Fruit fly (Drosophila melanogaster) whole organism, embryonic: Measurements from ENCODE around the gene SMC6.

Source experiments
- Ada2b ChIP-seq: fragments of 200-800 bp; sonication (Bioruptor generic); IDR thresholded peaks from 2 replicates; pipeline ENCODE4 v1.3.6; 2022; ENCODE audit warnings: missing biosample characterization, missing genetic modification characterization
- Bteb2 ChIP-seq: fragments of 200-800 bp; sonication (Bioruptor generic); optimal IDR thresholded peaks from 2 replicates; lab custom pipeline; 2016; ENCODE audit warnings: missing biosample characterization, missing genetic modification characterization
- CG10654 ChIP-seq: fragments of 200-800 bp; sonication (Bioruptor generic); optimal IDR thresholded peaks from 2 replicates; lab custom pipeline; 2016; ENCODE audit warnings: missing biosample characterization, missing genetic modification characterization
- CG11696 ChIP-seq: fragments of 200-800 bp; sonication (Bioruptor generic); IDR thresholded peaks from 2 replicates; pipeline ENCODE4 v1.3.6; 2022; ENCODE audit warnings: missing biosample characterization, missing genetic modification characterization
- CG11723 ChIP-seq: fragments of 200-800 bp; sonication (Bioruptor generic); optimal IDR thresholded peaks from 2 replicates; lab custom pipeline; 2017; ENCODE audit warnings: missing biosample characterization, mild to moderate bottlenecking, missing genetic modification characterization
- CG12744 ChIP-seq: fragments of 200-800 bp; sonication (Bioruptor generic); optimal IDR thresholded peaks from 2 replicates; lab custom pipeline; 2016; ENCODE audit warnings: missing biosample characterization, missing genetic modification characterization
- CG13424 ChIP-seq: fragments of 200-800 bp; sonication (Bioruptor generic); optimal IDR thresholded peaks from 2 replicates; lab custom pipeline; 2019; ENCODE audit warnings: missing biosample characterization, mild to moderate bottlenecking, missing genetic modification characterization, moderate library complexity
- CG18476 ChIP-seq: fragments of 200-800 bp; sonication (Bioruptor generic); optimal IDR thresholded peaks from 2 replicates; lab custom pipeline; 2016; ENCODE audit warnings: missing biosample characterization, mild to moderate bottlenecking, missing genetic modification characterization
- CG18599 ChIP-seq: fragments of 200-800 bp; sonication (Bioruptor generic); optimal IDR thresholded peaks from 3 replicates; lab custom pipeline; 2017; ENCODE audit warnings: missing biosample characterization, missing genetic modification characterization, mild to moderate bottlenecking, moderate library complexity, missing genetic modification reagents
- CG2678 ChIP-seq: fragments of 200-800 bp; sonication (Bioruptor generic); optimal IDR thresholded peaks from 3 replicates; lab custom pipeline; 2019; ENCODE audit warnings: missing biosample characterization, mild to moderate bottlenecking, missing genetic modification characterization, moderate library complexity
- CG31224 ChIP-seq: fragments of 200-800 bp; sonication (Bioruptor generic); IDR thresholded peaks from 2 replicates; pipeline ENCODE4 v1.3.6; 2022; ENCODE audit warnings: missing biosample characterization, missing genetic modification characterization
- CG33213 ChIP-seq: fragments of 200-800 bp; sonication (Bioruptor generic); optimal IDR thresholded peaks from 3 replicates; lab custom pipeline; 2016; ENCODE audit warnings: missing biosample characterization, missing genetic modification characterization
- CG3407 ChIP-seq: fragments of 200-800 bp; sonication (Bioruptor generic); optimal IDR thresholded peaks from 2 replicates; lab custom pipeline; 2018; ENCODE audit warnings: missing biosample characterization, mild to moderate bottlenecking, missing genetic modification characterization
- CG4404 ChIP-seq: fragments of 200-800 bp; sonication (Bioruptor generic); IDR thresholded peaks from 2 replicates; pipeline ENCODE4 v1.3.6; 2022; ENCODE audit warnings: missing biosample characterization, missing genetic modification characterization
- CG4617 ChIP-seq: fragments of 200-800 bp; sonication (Bioruptor generic); optimal IDR thresholded peaks from 3 replicates; lab custom pipeline; 2016; ENCODE audit warnings: missing biosample characterization, missing genetic modification characterization, borderline replicate concordance
- CG5953 ChIP-seq: fragments of 200-800 bp; sonication (Bioruptor generic); IDR thresholded peaks from 2 replicates; pipeline ENCODE4 v1.3.6; 2022; ENCODE audit warnings: missing biosample characterization, missing genetic modification characterization
- CG9437 ChIP-seq: fragments of 200-800 bp; sonication (Bioruptor generic); optimal IDR thresholded peaks from 2 replicates; lab custom pipeline; 2018; ENCODE audit warnings: missing biosample characterization, mild to moderate bottlenecking, missing genetic modification characterization
- CG9727 ChIP-seq: fragments of 200-800 bp; sonication (Bioruptor generic); optimal IDR thresholded peaks from 3 replicates; lab custom pipeline; 2017; ENCODE audit warnings: missing biosample characterization, mild to moderate bottlenecking, missing genetic modification characterization
- Dbx ChIP-seq: fragments of 200-800 bp; sonication (Bioruptor generic); IDR thresholded peaks from 3 replicates; pipeline ENCODE4 v1.3.6; 2022; ENCODE audit warnings: missing biosample characterization, missing genetic modification characterization
- Dip3 ChIP-seq: fragments of 200-800 bp; sonication (Bioruptor generic); optimal IDR thresholded peaks from 3 replicates; lab custom pipeline; 2016; ENCODE audit warnings: missing biosample characterization, missing genetic modification characterization
- Gug ChIP-seq: fragments of 200-800 bp; sonication (Bioruptor generic); IDR thresholded peaks from 4 replicates; pipeline ENCODE4 v1.3.6; 2022; ENCODE audit warnings: missing biosample characterization, missing genetic modification characterization
- HLH4C ChIP-seq: fragments of 200-800 bp; sonication (Bioruptor generic); IDR thresholded peaks from 3 replicates; pipeline ENCODE4 v1.3.6; 2022; ENCODE audit warnings: missing biosample characterization, missing genetic modification characterization; ENCODE audit not compliant: partially characterized antibody
- Med ChIP-seq: fragments of 200-800 bp; sonication (Bioruptor generic); peaks from one replicate; lab custom pipeline; 2016; ENCODE audit warnings: missing biosample characterization, missing genetic modification characterization, mild to moderate bottlenecking, inconsistent platforms, moderate library complexity
- Opbp ChIP-seq: fragments of 200-800 bp; sonication (Bioruptor generic); IDR thresholded peaks from 3 replicates; pipeline ENCODE4 v1.3.6; 2022; ENCODE audit warnings: missing biosample characterization, missing genetic modification characterization; ENCODE audit not compliant: partially characterized antibody
- Sry-δ ChIP-seq: fragments of 200-800 bp; sonication (Bioruptor generic); optimal IDR thresholded peaks from 2 replicates; lab custom pipeline; 2016; ENCODE audit warnings: missing biosample characterization, missing genetic modification characterization
- Xrp1 ChIP-seq: fragments of 200-800 bp; sonication (Bioruptor generic); IDR thresholded peaks from 2 replicates; pipeline ENCODE4 v1.3.6; 2022; ENCODE audit warnings: missing biosample characterization, missing genetic modification characterization
- al ChIP-seq: fragments of 200-800 bp; sonication (Bioruptor generic); IDR thresholded peaks from 2 replicates; pipeline ENCODE4 v1.3.6; 2022; ENCODE audit warnings: missing biosample characterization, missing genetic modification characterization
- ase ChIP-seq: fragments of 200-800 bp; sonication (Bioruptor generic); IDR thresholded peaks from 3 replicates; pipeline ENCODE4 v1.3.6; 2022; ENCODE audit warnings: missing biosample characterization, missing genetic modification characterization
- az2 ChIP-seq: fragments of 200-800 bp; sonication (Bioruptor generic); optimal IDR thresholded peaks from 3 replicates; lab custom pipeline; 2016; ENCODE audit warnings: missing biosample characterization, missing genetic modification characterization
- bigmax ChIP-seq: fragments of 200-800 bp; sonication (Bioruptor generic); optimal IDR thresholded peaks from 2 replicates; lab custom pipeline; 2018; ENCODE audit warnings: missing biosample characterization, mild to moderate bottlenecking, missing genetic modification characterization
- cas ChIP-seq: fragments of 200-800 bp; sonication (Bioruptor generic); IDR thresholded peaks from 2 replicates; pipeline ENCODE4 v1.3.6; 2022; ENCODE audit warnings: missing biosample characterization, missing genetic modification characterization
- chm ChIP-seq: fragments of 200-800 bp; sonication (Bioruptor generic); IDR thresholded peaks from 2 replicates; pipeline ENCODE4 v1.3.6; 2022; ENCODE audit warnings: missing biosample characterization, missing genetic modification characterization
- croc ChIP-seq: fragments of 200-800 bp; sonication (Bioruptor generic); conservative IDR thresholded peaks from 3 replicates; pipeline ENCODE4 v1.3.6; 2022; ENCODE audit warnings: missing biosample characterization, missing genetic modification characterization
- exex ChIP-seq: fragments of 200-800 bp; sonication (Bioruptor generic); optimal IDR thresholded peaks from 4 replicates; lab custom pipeline; 2018; ENCODE audit warnings: missing biosample characterization, mild to moderate bottlenecking, missing genetic modification characterization, moderate library complexity
- gcm ChIP-seq: fragments of 200-800 bp; sonication (Bioruptor generic); optimal IDR thresholded peaks from 2 replicates; lab custom pipeline; 2019; ENCODE audit warnings: missing biosample characterization, mild to moderate bottlenecking, missing genetic modification characterization, moderate library complexity
- gro ChIP-seq: fragments of 200-800 bp; sonication (Bioruptor generic); optimal IDR thresholded peaks from 2 replicates; lab custom pipeline; 2016; ENCODE audit warnings: missing biosample characterization, missing genetic modification characterization
- h ChIP-seq: fragments of >200 bp; optimal IDR thresholded peaks from 2 replicates; lab custom pipeline; 2017
- hbn ChIP-seq: fragments of 200-800 bp; sonication (Bioruptor generic); IDR thresholded peaks from 2 replicates; pipeline ENCODE4 v1.3.6; 2022; ENCODE audit warnings: missing biosample characterization, missing genetic modification characterization; ENCODE audit not compliant: partially characterized antibody
- ind ChIP-seq: fragments of 200-800 bp; sonication (Bioruptor generic); optimal IDR thresholded peaks from 3 replicates; lab custom pipeline; 2016; ENCODE audit warnings: missing biosample characterization, missing genetic modification characterization
- nom ChIP-seq: fragments of 200-800 bp; sonication (Bioruptor generic); optimal IDR thresholded peaks from 2 replicates; lab custom pipeline; 2017; ENCODE audit warnings: missing biosample characterization, missing genetic modification characterization, mild to moderate bottlenecking, moderate library complexity, missing genetic modification reagents
- org-1 ChIP-seq: fragments of 200-800 bp; sonication (Bioruptor generic); optimal IDR thresholded peaks from 2 replicates; lab custom pipeline; 2017; ENCODE audit warnings: missing biosample characterization, missing genetic modification characterization
- pfk ChIP-seq: fragments of 200-800 bp; sonication (Bioruptor generic); optimal IDR thresholded peaks from 2 replicates; lab custom pipeline; 2018; ENCODE audit warnings: missing biosample characterization, mild to moderate bottlenecking, missing genetic modification characterization, moderate library complexity
- slp2 ChIP-seq: fragments of 200-800 bp; sonication (Bioruptor generic); optimal IDR thresholded peaks from 2 replicates; lab custom pipeline; 2016; ENCODE audit warnings: missing biosample characterization, missing genetic modification characterization
- sqz ChIP-seq: fragments of 200-800 bp; sonication (Bioruptor generic); optimal IDR thresholded peaks from 3 replicates; lab custom pipeline; 2018; ENCODE audit warnings: missing biosample characterization, mild to moderate bottlenecking, missing genetic modification characterization
- stwl ChIP-seq: fragments of 200-800 bp; sonication (Bioruptor generic); optimal IDR thresholded peaks from 3 replicates; lab custom pipeline; 2018; ENCODE audit warnings: missing biosample characterization, mild to moderate bottlenecking, missing genetic modification characterization, moderate library complexity
- tna ChIP-seq: fragments of 200-800 bp; sonication (Bioruptor generic); IDR thresholded peaks from 2 replicates; pipeline ENCODE4 v1.3.6; 2022; ENCODE audit warnings: missing biosample characterization, missing genetic modification characterization; ENCODE audit not compliant: partially characterized antibody
- unc-4 ChIP-seq: fragments of 200-800 bp; sonication (Bioruptor generic); IDR thresholded peaks from 2 replicates; pipeline ENCODE4 v1.3.6; 2022; ENCODE audit warnings: missing biosample characterization, missing genetic modification characterization; ENCODE audit not compliant: partially characterized antibody
- usp ChIP-seq: fragments of >200 bp; optimal IDR thresholded peaks from 2 replicates; lab custom pipeline; 2017; ENCODE audit warnings: missing biosample characterization, missing genetic modification characterization
- wek ChIP-seq: fragments of 200-800 bp; sonication (Bioruptor generic); optimal IDR thresholded peaks from 3 replicates; lab custom pipeline; 2018; ENCODE audit warnings: missing biosample characterization, mild to moderate bottlenecking, missing genetic modification characterization, moderate library complexity

SMC6 gene

dm6 chr3R:24230423-24231205 lies 37.4 kb upstream of the SMC6 start, which contains the start of gene mask (continued):
- TF ChIP-seq HLH4C (GFP tag; lab: Robert Waterston, UW) (no peak), unc-4 (GFP tag; lab: Robert Waterston, UW) (no peak; the same call in 1 of the 2 replicates), nom (GFP tag; lab: Kevin White, UChicago) (peak; percentile 62), croc (GFP tag; lab: Robert Waterston, UW) (0 out of 3 replicates have a peak, but pooled peaks have one; percentile 26), cas (GFP tag; lab: Robert Waterston, UW) (no peak; the same call in 1 of the 2 replicates), wek (GFP tag; lab: Kevin White, UChicago) (peak; percentile 70), pfk (GFP tag; lab: Kevin White, UChicago) (peak; percentile 70), bigmax (GFP tag; lab: Kevin White, UChicago) (peak; percentile 12), az2 (GFP tag; lab: Kevin White, UChicago) (peak; percentile 46), CG10654 (GFP tag; lab: Kevin White, UChicago) (peak; percentile 75), sqz (GFP tag; lab: Kevin White, UChicago) (peak; percentile 78), hbn (GFP tag; lab: Robert Waterston, UW) (no peak), exex (tag; lab: Kevin White, UChicago) (peak; percentile 35), CG2678 (peak; percentile 59), Med (GFP tag; lab: Kevin White, UChicago) (peak; percentile 98), CG9437 (peak; percentile 74), al (peak; percentile 70), CG12744 (GFP tag; lab: Kevin White, UChicago) (peak; percentile 72), gro (peak; percentile 76), CG11723 (peak; percentile 70), Dbx (GFP tag; lab: Robert Waterston, UW) (peak; percentile 81), org-1 (GFP tag; lab: Kevin White, UChicago) (peak; percentile 59), h (no peak), CG33213 (GFP tag; lab: Kevin White, UChicago) (peak; percentile 84), CG18599 (peak; percentile 83), chm (GFP tag; lab: Robert Waterston, UW) (peak; percentile 92), usp (GFP tag; lab: Kevin White, UChicago) (no peak), CG31224 (peak; percentile 67), CG18476 (GFP tag; lab: Kevin White, UChicago) (no peak), ase (peak; percentile 61; the same call in 2 of the 3 replicates), Dip3 (GFP tag; lab: Kevin White, UChicago) (peak; percentile 80), Opbp (GFP tag; lab: Robert Waterston, UW) (peak; percentile 60; the same call in 2 of the 3 replicates), Sry-δ (peak; percentile 90), CG3407 (GFP tag; lab: Kevin White, UChicago) (peak; percentile 49), ind (GFP tag; lab: Kevin White, UChicago) (peak; percentile 65), Xrp1 (no peak), Gug (GFP tag; lab: Robert Waterston, UW) (peak; percentile 62; the same call in 3 of the 4 replicates), CG4404 (GFP tag; lab: Robert Waterston, UW) (no peak), CG9727 (GFP tag; lab: Kevin White, UChicago) (peak; percentile 92), tna (GFP tag; lab: Robert Waterston, UW) (no peak), gcm (peak; percentile 42), CG4617 (GFP tag; lab: Kevin White, UChicago) (peak; percentile 74), CG11696 (GFP tag; lab: Robert Waterston, UW) (peak; percentile 55; the same call in 1 of the 2 replicates), stwl (tag; lab: Kevin White, UChicago) (peak; percentile 59), slp2 (GFP tag; lab: Kevin White, UChicago) (peak; percentile 81), Bteb2 (peak; percentile 83), Ada2b (peak; percentile 42; the same call in 1 of the 2 replicates), CG5953 (GFP tag; lab: Robert Waterston, UW) (peak; percentile 62; the same call in 1 of the 2 replicates), CG13424 (peak; percentile 39)
